Worm (Caenorhabditis elegans) whole organism, mixed stage, embryonic: ENCODE data around the gene Y48B6A.10.

Source experiments
- M03D4.4 ChIP-seq: sonication (generic microtip); optimal IDR thresholded peaks from 2 replicates; lab custom pipeline; 2017; ENCODE audit warnings: mild to moderate bottlenecking, missing genetic modification characterization, missing compliant biosample characterization
- bed-3 ChIP-seq: fragments of 200-800 bp; sonication (Bioruptor generic); optimal IDR thresholded peaks from 3 replicates; lab custom pipeline; 2018; ENCODE audit warnings: mild to moderate bottlenecking, missing genetic modification characterization, moderate library complexity, missing compliant biosample characterization
- blmp-1 ChIP-seq: fragments of 150-350 bp; optimal IDR thresholded peaks from 2 replicates; lab custom pipeline; 2014; ENCODE audit warnings: missing biosample characterization, missing genetic modification characterization
- ceh-39 ChIP-seq: fragments of 150-350 bp; optimal IDR thresholded peaks from 2 replicates; lab custom pipeline; 2014; ENCODE audit warnings: missing biosample characterization, missing genetic modification characterization
- ceh-43 ChIP-seq: fragments of 200-800 bp; sonication (Bioruptor generic); optimal IDR thresholded peaks from 2 replicates; lab custom pipeline; 2018; ENCODE audit warnings: mild to moderate bottlenecking, missing genetic modification characterization, moderate library complexity, missing compliant biosample characterization
- ceh-83 ChIP-seq: fragments of 200-800 bp; sonication (Bioruptor generic); optimal IDR thresholded peaks from 2 replicates; lab custom pipeline; 2018; ENCODE audit warnings: mild to moderate bottlenecking, missing genetic modification characterization, missing compliant biosample characterization
- ces-1 ChIP-seq: fragments of 150-350 bp; optimal IDR thresholded peaks from 2 replicates; lab custom pipeline; 2014; ENCODE audit warnings: missing biosample characterization, missing genetic modification reagents, missing genetic modification characterization
- drap-1 ChIP-seq: fragments of 200-800 bp; sonication (Bioruptor generic); optimal IDR thresholded peaks from 3 replicates; lab custom pipeline; 2018; ENCODE audit warnings: mild to moderate bottlenecking, missing genetic modification characterization, missing compliant biosample characterization
- elt-1 ChIP-seq: sonication (generic microtip); optimal IDR thresholded peaks from 2 replicates; lab custom pipeline; 2017; ENCODE audit warnings: missing genetic modification characterization, mild to moderate bottlenecking, missing compliant biosample characterization, antibody characterized with exemption, moderate library complexity, borderline replicate concordance; ENCODE audit not compliant: insufficient read depth
- flh-1 ChIP-seq: fragments of 200-800 bp; sonication (Bioruptor generic); optimal IDR thresholded peaks from 2 replicates; lab custom pipeline; 2018; ENCODE audit warnings: mild to moderate bottlenecking, missing genetic modification characterization, moderate library complexity, missing compliant biosample characterization
- ham-2 ChIP-seq: fragments of 200-800 bp; sonication (Bioruptor generic); optimal IDR thresholded peaks from 2 replicates; lab custom pipeline; 2018; ENCODE audit warnings: mild to moderate bottlenecking, missing genetic modification characterization, missing compliant biosample characterization
- hlh-1 ChIP-seq: fragments of 150-350 bp; optimal IDR thresholded peaks from 2 replicates; lab custom pipeline; 2014; ENCODE audit warnings: missing biosample characterization, missing genetic modification reagents, missing genetic modification characterization
- lin-13 ChIP-seq: fragments of 150-350 bp; optimal IDR thresholded peaks from 2 replicates; lab custom pipeline; 2014; ENCODE audit warnings: missing biosample characterization, missing genetic modification characterization
- lin-32 ChIP-seq: fragments of 200-800 bp; sonication (Bioruptor generic); optimal IDR thresholded peaks from 2 replicates; lab custom pipeline; 2018; ENCODE audit warnings: mild to moderate bottlenecking, missing genetic modification characterization, missing compliant biosample characterization
- lsy-2 ChIP-seq: fragments of 150-350 bp; optimal IDR thresholded peaks from 2 replicates; lab custom pipeline; 2014; ENCODE audit warnings: missing biosample characterization, missing genetic modification characterization
- mab-5 ChIP-seq: fragments of 150-350 bp; optimal IDR thresholded peaks from 2 replicates; lab custom pipeline; 2014; ENCODE audit warnings: missing biosample characterization, missing genetic modification characterization
- mep-1 ChIP-seq: fragments of 150-350 bp; optimal IDR thresholded peaks from 2 replicates; lab custom pipeline; 2017; ENCODE audit warnings: missing biosample characterization, missing genetic modification reagents, missing genetic modification characterization, inconsistent platforms
- mls-2 ChIP-seq: sonication (generic microtip); optimal IDR thresholded peaks from 2 replicates; lab custom pipeline; 2016; ENCODE audit warnings: mild to moderate bottlenecking, missing genetic modification characterization, moderate library complexity, missing compliant biosample characterization
- nhr-12 ChIP-seq: fragments of 150-350 bp; optimal IDR thresholded peaks from 2 replicates; lab custom pipeline; 2014; ENCODE audit warnings: missing biosample characterization, missing genetic modification characterization
- nhr-2 ChIP-seq: fragments of 150-350 bp; optimal IDR thresholded peaks from 2 replicates; lab custom pipeline; 2014; ENCODE audit warnings: missing biosample characterization, missing genetic modification characterization
- nhr-237 ChIP-seq: fragments of 150-350 bp; optimal IDR thresholded peaks from 2 replicates; lab custom pipeline; 2014; ENCODE audit warnings: missing biosample characterization, missing genetic modification characterization
- nhr-28 ChIP-seq: fragments of 150-350 bp; optimal IDR thresholded peaks from 2 replicates; lab custom pipeline; 2014; ENCODE audit warnings: missing biosample characterization, missing genetic modification characterization
- nhr-76 ChIP-seq: sonication (generic microtip); optimal IDR thresholded peaks from 2 replicates; lab custom pipeline; 2017; ENCODE audit warnings: missing biosample characterization, missing genetic modification characterization
- pha-4 ChIP-seq: fragments of 150-350 bp; optimal IDR thresholded peaks from 2 replicates; lab custom pipeline; 2018; ENCODE audit warnings: missing biosample characterization, missing genetic modification reagents, missing genetic modification characterization
- sem-2 ChIP-seq: fragments of 200-800 bp; sonication (Bioruptor generic); optimal IDR thresholded peaks from 2 replicates; lab custom pipeline; 2018; ENCODE audit warnings: mild to moderate bottlenecking, missing genetic modification characterization, missing compliant biosample characterization
- snpc-4 ChIP-seq: fragments of 150-350 bp; optimal IDR thresholded peaks from 2 replicates; lab custom pipeline; 2014; ENCODE audit warnings: missing biosample characterization, missing genetic modification characterization
- sptf-1 ChIP-seq: sonication (generic microtip); optimal IDR thresholded peaks from 2 replicates; lab custom pipeline; 2017; ENCODE audit warnings: mild to moderate bottlenecking, missing genetic modification characterization, moderate library complexity, missing compliant biosample characterization
- tbx-8 ChIP-seq: fragments of 200-800 bp; sonication (Bioruptor generic); optimal IDR thresholded peaks from 2 replicates; lab custom pipeline; 2018; ENCODE audit warnings: mild to moderate bottlenecking, missing genetic modification characterization, moderate library complexity, missing compliant biosample characterization
- unc-120 ChIP-seq: sonication (generic microtip); optimal IDR thresholded peaks from 2 replicates; lab custom pipeline; 2017; ENCODE audit warnings: missing genetic modification characterization, missing compliant biosample characterization; ENCODE audit not compliant: poor library complexity, severe bottlenecking
- unc-62 ChIP-seq: fragments of 150-350 bp; optimal IDR thresholded peaks from 2 replicates; lab custom pipeline; 2014; ENCODE audit warnings: missing biosample characterization, missing genetic modification reagents, missing genetic modification characterization
- zip-8 ChIP-seq: fragments of 150-350 bp; optimal IDR thresholded peaks from 2 replicates; lab custom pipeline; 2014; ENCODE audit warnings: missing biosample characterization, missing genetic modification characterization

Gene Y48B6A.10

ce11 chrII:14214109-14214508 lies at the start of gene Y48B6A.10:
Y48B6A.10 (plus strand) TSS chrII:14214409.
- no peak for TF ChIP-seq flh-1 (GFP tag; lab: Kevin White, UChicago)
- no peak for TF ChIP-seq hlh-1 (tag; lab: Kevin White, UChicago)
- no peak for TF ChIP-seq nhr-2 (tag; lab: Kevin White, UChicago)
- TF ChIP-seq ceh-39 (tag; lab: Kevin White, UChicago), result no peak
- no peak for TF ChIP-seq ceh-83
- no peak for TF ChIP-seq blmp-1 (tag; lab: Kevin White, UChicago)
- no peak for TF ChIP-seq ceh-43 (GFP tag; lab: Kevin White, UChicago)
- TF ChIP-seq elt-1 (tag; lab: Kevin White, UChicago), result no peak
- TF ChIP-seq nhr-237 (tag; lab: Kevin White, UChicago), result no peak
- no peak for TF ChIP-seq lsy-2 (tag; lab: Kevin White, UChicago)

ce11 chrII:14165430-14165929 lies 48.7 kb upstream of the Y48B6A.10 start:
- TF ChIP-seq lin-13 (tag; lab: Kevin White, UChicago) (no peak), mls-2 (tag; lab: Kevin White, UChicago) (no peak), lin-32 (no peak), lsy-2 (tag; lab: Kevin White, UChicago) (no peak), nhr-237 (tag; lab: Kevin White, UChicago) (no peak), snpc-4 (no peak), sptf-1 (tag; lab: Kevin White, UChicago) (no peak), nhr-2 (tag; lab: Kevin White, UChicago) (no peak)
- TF ChIP-seq, all 35 proteins: peak for 0

ce11 chrII:14171558-14171957 lies 42.7 kb upstream of the Y48B6A.10 start, which contains the start of gene eat-2:
eat-2 (minus strand) TSS chrII:14171658.
- TF ChIP-seq ceh-43 (GFP tag; lab: Kevin White, UChicago) (no peak), nhr-237 (tag; lab: Kevin White, UChicago) (no peak), unc-120 (tag; lab: Kevin White, UChicago) (no peak), lsy-2 (tag; lab: Kevin White, UChicago) (no peak), mab-5 (tag; lab: Kevin White, UChicago) (no peak), zip-8 (no peak), unc-62 (no peak), bed-3 (GFP tag; lab: Kevin White, UChicago) (no peak), ces-1 (no peak), hlh-1 (tag; lab: Kevin White, UChicago) (no peak), lin-13 (tag; lab: Kevin White, UChicago) (no peak), sptf-1 (tag; lab: Kevin White, UChicago) (no peak), lin-32 (no peak), tbx-8 (GFP tag; lab: Kevin White, UChicago) (no peak), snpc-4 (no peak), ham-2 (no peak)

ce11 chrII:14173176-14173575 lies 41.0 kb upstream of the Y48B6A.10 start:
- TF ChIP-seq M03D4.4 (tag; lab: Kevin White, UChicago) (no peak), mep-1 (tag; lab: Kevin White, UChicago) (no peak), sem-2 (no peak), nhr-2 (tag; lab: Kevin White, UChicago) (no peak), ces-1 (no peak), drap-1 (GFP tag; lab: Kevin White, UChicago) (no peak), nhr-12 (tag; lab: Kevin White, UChicago) (no peak), nhr-76 (no peak), elt-1 (tag; lab: Kevin White, UChicago) (no peak), ceh-39 (tag; lab: Kevin White, UChicago) (no peak), pha-4 (tag; lab: Kevin White, UChicago) (no peak), flh-1 (GFP tag; lab: Kevin White, UChicago) (no peak), nhr-28 (no peak), bed-3 (GFP tag; lab: Kevin White, UChicago) (no peak), tbx-8 (GFP tag; lab: Kevin White, UChicago) (no peak), zip-8 (no peak), hlh-1 (tag; lab: Kevin White, UChicago) (no peak), nhr-237 (tag; lab: Kevin White, UChicago) (no peak)

- TF ChIP-seq nhr-12 (tag; lab: Kevin White, UChicago), result no peak
Observed at ce11 chrII:14175099-14175498, 39.1 kb upstream of the Y48B6A.10 start, which contains the start of gene Y48B6A.5. Y48B6A.5 (minus strand) TSS chrII:14175199.
